Worm (Caenorhabditis elegans): ENCODE data around the gene str-159.

- TF ChIP-seq jun-1 (tag; optimal IDR thresholded peaks at IDR 0.05) (no peak), elt-2 (tag; optimal IDR thresholded peaks at IDR 0.05) (no peak), ztf-4 (tag; optimal IDR thresholded peaks at IDR 0.05) (no peak), nhr-11 (tag; optimal IDR thresholded peaks at IDR 0.05) (no peak), aly-2 (tag; optimal IDR thresholded peaks at IDR 0.05) (no peak), ceh-82 (tag; optimal IDR thresholded peaks at IDR 0.05) (no peak), ztf-11 (tag; optimal IDR thresholded peaks at IDR 0.05) (no peak)
Observed at ce11 chrIV:4930045-4930444, 20.9 kb downstream of the str-159 start, which contains the start of gene Y9C9A.8.
